Fruit fly (Drosophila melanogaster): ENCODE measurements around the gene CG3651.

Gene CG3651

dm6 chr2L:22169044-22169515, 47.9 kb downstream of the CG3651 start, which contains the start of gene Clamp:
Gene Clamp (minus strand): TSS chr2L:22169143.
- TF ChIP-seq CG3032 (tag; optimal IDR thresholded peaks at IDR 0.05) = peak; percentile 29
- peak; percentile 12 for TF ChIP-seq Eip78C (GFP tag)
- no peak for TF ChIP-seq Sox14 (GFP tag; optimal IDR thresholded peaks at IDR 0.05)
- peak; percentile 4 for TF ChIP-seq Hr4 (GFP tag; optimal IDR thresholded peaks at IDR 0.05)
- TF ChIP-seq CG6854 (GFP tag; optimal IDR thresholded peaks at IDR 0.05) = peak; percentile 15

- no peak for TF ChIP-seq Hr38 (GFP tag; optimal IDR thresholded peaks at IDR 0.05)
- TF ChIP-seq Lpt (GFP tag; optimal IDR thresholded peaks at IDR 0.05) = no peak
- TF ChIP-seq Hr39 (GFP tag; optimal IDR thresholded peaks at IDR 0.05) = no peak
- no peak for TF ChIP-seq Ets96B (tag; optimal IDR thresholded peaks at IDR 0.05)
- no peak for TF ChIP-seq Blimp-1 (GFP tag; optimal IDR thresholded peaks at IDR 0.05)
- TF ChIP-seq eg (GFP tag; IDR thresholded peaks at IDR 0.05) = no peak
- TF ChIP-seq spab (GFP tag; optimal IDR thresholded peaks at IDR 0.05) = no peak
- TF ChIP-seq CG32006 (GFP tag; optimal IDR thresholded peaks at IDR 0.05) = no peak
- TF ChIP-seq Smox (GFP tag; optimal IDR thresholded peaks at IDR 0.05) = no peak
Observed at dm6 chr2L:22175101-22175500, 54.0 kb downstream of the CG3651 start, which contains the start of gene CG3635. Gene CG3635 (plus strand): TSS chr2L:22175415.

All from whole organism, prepupa.